Fruit fly (Drosophila melanogaster): ENCODE measurements around the gene tefu.
A peak's percentile ranks its signal among the peaks of the same experiment; 100 is the strongest.

tefu gene

DNA sequence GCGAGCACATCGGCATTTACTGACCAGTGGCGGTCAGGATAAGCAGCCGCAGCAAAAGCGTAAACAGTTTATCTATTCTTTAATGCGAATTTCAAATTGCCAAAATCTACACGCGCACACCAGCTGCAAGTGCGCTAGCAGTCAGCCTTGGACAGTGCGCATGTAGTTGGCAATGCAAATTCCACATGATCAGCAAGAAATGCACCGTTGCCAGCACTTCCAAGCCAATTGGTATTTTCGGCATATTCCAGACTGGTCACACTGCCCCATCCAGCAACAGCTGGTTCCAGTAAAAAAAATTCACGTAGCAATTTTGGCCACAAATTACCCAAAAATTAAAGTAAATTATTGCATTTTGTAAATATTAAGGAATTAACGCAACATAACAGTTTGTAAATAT is 45.7 kb upstream of the tefu start (continued):
- TF ChIP-seq CG17361 (GFP tag; IDR thresholded peaks at IDR 0.05), result no peak
- TF ChIP-seq Trl (optimal IDR thresholded peaks at IDR 0.05), result no peak
- peak; percentile 19 for TF ChIP-seq Trl (GFP tag; optimal IDR thresholded peaks at IDR 0.05)
- TF ChIP-seq CG15696 (tag; optimal IDR thresholded peaks at IDR 0.05), result no peak
- peak; percentile 13 for TF ChIP-seq cg (GFP tag; optimal IDR thresholded peaks at IDR 0.05)
- peak; percentile 16 for TF ChIP-seq HLHmδ (GFP tag; optimal IDR thresholded peaks at IDR 0.05)
- TF ChIP-seq Ets65A (GFP tag), result no peak
- no peak for TF ChIP-seq chif (GFP tag; optimal IDR thresholded peaks at IDR 0.05)
- TF ChIP-seq HmgZ (tag; optimal IDR thresholded peaks at IDR 0.05), result peak; percentile 84
- TF ChIP-seq Side (GFP tag; optimal IDR thresholded peaks at IDR 0.05), result no peak
- TF ChIP-seq cad (GFP tag; optimal IDR thresholded peaks at IDR 0.05), result no peak
- TF ChIP-seq CG32532 (GFP tag; IDR thresholded peaks at IDR 0.05), result no peak
- TF ChIP-seq CG6791 (GFP tag; IDR thresholded peaks at IDR 0.05; ENCODE audit: partially characterized antibody), result no peak
- peak; percentile 70 for TF ChIP-seq CG14710 (tag; optimal IDR thresholded peaks at IDR 0.05)
- TF ChIP-seq zf30C (GFP tag; optimal IDR thresholded peaks at IDR 0.05), result peak; percentile 23
- peak in 1 of 2 experiments; percentile 54 for TF ChIP-seq Pdp1 (GFP tag; optimal IDR thresholded peaks at IDR 0.05)
- peak; percentile 56 for TF ChIP-seq BEAF-32 (GFP tag; optimal IDR thresholded peaks at IDR 0.05)
- TF ChIP-seq CG12744 (GFP tag; optimal IDR thresholded peaks at IDR 0.05), result no peak
- peak; percentile 64 for TF ChIP-seq Abd-B (GFP tag; optimal IDR thresholded peaks at IDR 0.05)
- no peak for TF ChIP-seq ind (GFP tag; optimal IDR thresholded peaks at IDR 0.05)
- TF ChIP-seq CG3065 (GFP tag; optimal IDR thresholded peaks at IDR 0.05), result peak; percentile 7
- peak; percentile 77 for TF ChIP-seq HmgD (GFP tag; optimal IDR thresholded peaks at IDR 0.05)
- no peak for TF ChIP-seq CG10147 (GFP tag; optimal IDR thresholded peaks at IDR 0.05)
- no peak for TF ChIP-seq CG14014 (GFP tag; IDR thresholded peaks at IDR 0.05)
- TF ChIP-seq CG12659 (GFP tag; optimal IDR thresholded peaks at IDR 0.05), result peak; percentile 57
- peak; percentile 65 for TF ChIP-seq CG8478 (optimal IDR thresholded peaks at IDR 0.05)
- peak; percentile 4 for TF ChIP-seq CG13624 (GFP tag; optimal IDR thresholded peaks at IDR 0.05)
- peak; percentile 21 for TF ChIP-seq CG12391 (tag; optimal IDR thresholded peaks at IDR 0.05)
- no peak for TF ChIP-seq CG6813 (GFP tag; optimal IDR thresholded peaks at IDR 0.05)
- no peak for TF ChIP-seq Gsc (GFP tag; IDR thresholded peaks at IDR 0.05)
- TF ChIP-seq Xbp1 (GFP tag; optimal IDR thresholded peaks at IDR 0.05), result peak; percentile 25
- no peak for TF ChIP-seq luna (GFP tag; optimal IDR thresholded peaks at IDR 0.05)
- peak; percentile 93 for TF ChIP-seq CG17186 (GFP tag; optimal IDR thresholded peaks at IDR 0.05)
- TF ChIP-seq kay (GFP tag; optimal IDR thresholded peaks at IDR 0.05), result peak; percentile 42
- TF ChIP-seq maf-S (GFP tag; optimal IDR thresholded peaks at IDR 0.05), result peak; percentile 9
- peak; percentile 31 for TF ChIP-seq CG12769 (tag; optimal IDR thresholded peaks at IDR 0.05)
- TF ChIP-seq bsh (GFP tag; optimal IDR thresholded peaks at IDR 0.05), result no peak
- TF ChIP-seq CoRest (tag; optimal IDR thresholded peaks at IDR 0.05), result peak; percentile 43
- TF ChIP-seq CG4404 (GFP tag; IDR thresholded peaks at IDR 0.05), result no peak
- TF ChIP-seq Six4 (GFP tag; optimal IDR thresholded peaks at IDR 0.05), result no peak
- peak; percentile 5 for TF ChIP-seq p53 (GFP tag; optimal IDR thresholded peaks at IDR 0.05)
- TF ChIP-seq CG1602 (GFP tag; optimal IDR thresholded peaks at IDR 0.05), result no peak
- TF ChIP-seq CG8924 (tag; optimal IDR thresholded peaks at IDR 0.05), result peak; percentile 37
- no peak for TF ChIP-seq pfk (GFP tag; optimal IDR thresholded peaks at IDR 0.05)
- peak; percentile 83 for TF ChIP-seq Dp (GFP tag; optimal IDR thresholded peaks at IDR 0.05)
- peak; percentile 68 for TF ChIP-seq Sry-δ (GFP tag; optimal IDR thresholded peaks at IDR 0.05)
- TF ChIP-seq bcd (GFP tag; optimal IDR thresholded peaks at IDR 0.05), result peak; percentile 28
- TF ChIP-seq dm (GFP tag; optimal IDR thresholded peaks at IDR 0.05), result peak; percentile 90
- TF ChIP-seq az2 (GFP tag; optimal IDR thresholded peaks at IDR 0.05), result no peak
- TF ChIP-seq CG7928 (GFP tag; optimal IDR thresholded peaks at IDR 0.05), result peak; percentile 18
- no peak for TF ChIP-seq lola (GFP tag; optimal IDR thresholded peaks at IDR 0.05)

All from whole organism, embryonic.